Fruit fly (Drosophila melanogaster) whole organism, embryonic: ENCODE data around the gene CG7627.

Experiments
- Atf-2 ChIP-seq: fragments of 200-800 bp; sonication (Bioruptor generic); optimal IDR thresholded peaks from 2 replicates; lab custom pipeline; 2016; ENCODE audit warnings: missing biosample characterization, missing genetic modification characterization
- Atf6 ChIP-seq: fragments of 200-800 bp; sonication (Bioruptor generic); IDR thresholded peaks from 2 replicates; pipeline ENCODE4 v1.3.6; 2022; ENCODE audit warnings: missing biosample characterization, missing genetic modification characterization
- CG10209 ChIP-seq: fragments of 200-800 bp; sonication (Bioruptor generic); optimal IDR thresholded peaks from 3 replicates; lab custom pipeline; 2017; ENCODE audit warnings: missing biosample characterization, mild to moderate bottlenecking, missing genetic modification characterization, missing genetic modification reagents
- CG13894 ChIP-seq: fragments of 200-800 bp; sonication (Bioruptor generic); optimal IDR thresholded peaks from 3 replicates; lab custom pipeline; 2018; ENCODE audit warnings: missing biosample characterization, mild to moderate bottlenecking, missing genetic modification characterization, moderate library complexity
- CG14860 ChIP-seq: fragments of 200-800 bp; sonication (Bioruptor generic); IDR thresholded peaks from 3 replicates; pipeline ENCODE4 v1.3.6; 2022; ENCODE audit warnings: missing biosample characterization, missing genetic modification characterization; ENCODE audit not compliant: partially characterized antibody
- CG15514 ChIP-seq: fragments of 200-800 bp; sonication (Bioruptor generic); optimal IDR thresholded peaks from 3 replicates; lab custom pipeline; 2017; ENCODE audit warnings: missing biosample characterization, missing genetic modification characterization, mild to moderate bottlenecking, moderate library complexity, missing genetic modification reagents
- CG1602 ChIP-seq: fragments of 200-800 bp; sonication (Bioruptor generic); optimal IDR thresholded peaks from 3 replicates; lab custom pipeline; 2016; ENCODE audit warnings: missing biosample characterization, missing genetic modification characterization
- CG17186 ChIP-seq: fragments of 200-800 bp; sonication (Bioruptor generic); optimal IDR thresholded peaks from 3 replicates; lab custom pipeline; 2017; ENCODE audit warnings: missing biosample characterization, missing genetic modification reagents, missing genetic modification characterization
- CG17612 ChIP-seq: fragments of 200-800 bp; sonication (Bioruptor generic); IDR thresholded peaks from 2 replicates; pipeline ENCODE4 v1.3.6; 2022; ENCODE audit warnings: missing biosample characterization, missing genetic modification characterization
- CG17829 ChIP-seq: fragments of 200-800 bp; optimal IDR thresholded peaks from 2 replicates; lab custom pipeline; 2019; ENCODE audit warnings: missing biosample characterization, mild to moderate bottlenecking, missing genetic modification characterization, moderate library complexity
- CG18011 ChIP-seq: fragments of 200-800 bp; sonication (Bioruptor generic); optimal IDR thresholded peaks from 2 replicates; lab custom pipeline; 2017; ENCODE audit warnings: missing biosample characterization, missing genetic modification characterization, mild to moderate bottlenecking, moderate library complexity, missing genotype
- CG6272 ChIP-seq: fragments of 200-800 bp; sonication (Bioruptor generic); IDR thresholded peaks from 2 replicates; pipeline ENCODE4 v1.3.6; 2022; ENCODE audit warnings: missing biosample characterization, missing genetic modification characterization
- CG6813 ChIP-seq: fragments of 200-800 bp; sonication (Bioruptor generic); optimal IDR thresholded peaks from 2 replicates; lab custom pipeline; 2017; ENCODE audit warnings: missing biosample characterization, missing genetic modification characterization, mild to moderate bottlenecking, moderate library complexity, missing genetic modification reagents
- CG8924 ChIP-seq: fragments of 200-800 bp; optimal IDR thresholded peaks from 3 replicates; lab custom pipeline; 2019; ENCODE audit warnings: missing biosample characterization, mild to moderate bottlenecking, missing genetic modification characterization, moderate library complexity
- Chrac-16 ChIP-seq: fragments of 200-800 bp; sonication (Bioruptor generic); optimal IDR thresholded peaks from 3 replicates; lab custom pipeline; 2016; ENCODE audit warnings: missing biosample characterization, missing genetic modification characterization
- Dad ChIP-seq: fragments of 200-800 bp; sonication (Bioruptor generic); optimal IDR thresholded peaks from 3 replicates; lab custom pipeline; 2016; ENCODE audit warnings: missing biosample characterization, missing genetic modification characterization
- MBD-R2 ChIP-seq: fragments of 200-800 bp; sonication (Bioruptor generic); IDR thresholded peaks from 2 replicates; pipeline ENCODE4 v1.3.6; 2022; ENCODE audit warnings: missing biosample characterization, missing genetic modification characterization
- Med ChIP-seq: fragments of 200-800 bp; sonication (Bioruptor generic); peaks from one replicate; lab custom pipeline; 2016; ENCODE audit warnings: missing biosample characterization, missing genetic modification characterization, mild to moderate bottlenecking, inconsistent platforms, moderate library complexity
- Meics ChIP-seq: fragments of 200-800 bp; sonication (Bioruptor generic); optimal IDR thresholded peaks from 2 replicates; lab custom pipeline; 2017; ENCODE audit warnings: missing biosample characterization, mild to moderate bottlenecking, missing genetic modification characterization
- Mrtf ChIP-seq: fragments of 200-800 bp; sonication (Bioruptor generic); IDR thresholded peaks from 3 replicates; pipeline ENCODE4 v1.3.6; 2022; ENCODE audit warnings: missing biosample characterization, missing genetic modification characterization
- NFAT ChIP-seq: fragments of 200-800 bp; sonication (Bioruptor generic); IDR thresholded peaks from 2 replicates; pipeline ENCODE4 v1.3.6; 2022; ENCODE audit warnings: missing biosample characterization, missing genetic modification characterization
- NK7.1 ChIP-seq: fragments of 200-800 bp; sonication (Bioruptor generic); optimal IDR thresholded peaks from 3 replicates; lab custom pipeline; 2016; ENCODE audit warnings: missing biosample characterization, missing genetic modification characterization
- Oaz ChIP-seq: fragments of 200-800 bp; sonication (Bioruptor generic); IDR thresholded peaks from 2 replicates; pipeline ENCODE4 v1.3.6; 2022; ENCODE audit warnings: missing biosample characterization, missing genetic modification characterization
- Oli ChIP-seq: fragments of 200-800 bp; sonication (Bioruptor generic); optimal IDR thresholded peaks from 2 replicates; lab custom pipeline; 2018; ENCODE audit warnings: missing biosample characterization, mild to moderate bottlenecking, missing genetic modification characterization, moderate library complexity
- Ravus ChIP-seq: fragments of 200-800 bp; sonication (Bioruptor generic); IDR thresholded peaks from 2 replicates; pipeline ENCODE4 v1.3.6; 2022; ENCODE audit warnings: missing biosample characterization, missing genetic modification characterization
- Sry-δ ChIP-seq: fragments of 200-800 bp; sonication (Bioruptor generic); optimal IDR thresholded peaks from 2 replicates; lab custom pipeline; 2016; ENCODE audit warnings: missing biosample characterization, missing genetic modification characterization
- YL-1 ChIP-seq: fragments of 200-800 bp; sonication (Bioruptor generic); optimal IDR thresholded peaks from 3 replicates; lab custom pipeline; 2017; ENCODE audit warnings: missing biosample characterization, mild to moderate bottlenecking, missing genetic modification characterization
- ab ChIP-seq: fragments of 200-800 bp; sonication (Bioruptor generic); optimal IDR thresholded peaks from 2 replicates; lab custom pipeline; 2016; ENCODE audit warnings: missing biosample characterization, missing genetic modification characterization
- abd-A ChIP-seq: fragments of 200-800 bp; sonication (Bioruptor generic); optimal IDR thresholded peaks from 3 replicates; lab custom pipeline; 2019; ENCODE audit warnings: missing biosample characterization, mild to moderate bottlenecking, missing genetic modification characterization, moderate library complexity
- ac ChIP-seq: fragments of 200-800 bp; sonication (Bioruptor generic); optimal IDR thresholded peaks from 3 replicates; lab custom pipeline; 2017; ENCODE audit warnings: missing biosample characterization, mild to moderate bottlenecking, missing genetic modification characterization
- bsh ChIP-seq, 2 experiments: fragments of 200-800 bp; sonication (Bioruptor generic); optimal IDR thresholded peaks; 2 replicates each; lab custom pipeline; 2017 to 2018; ENCODE audit warnings: mild to moderate bottlenecking in 2 of 2, missing biosample characterization in 2 of 2, missing genetic modification characterization in 2 of 2, moderate library complexity in 1 of 2
- cad ChIP-seq: fragments of >200 bp; optimal IDR thresholded peaks from 2 replicates; lab custom pipeline; 2017; ENCODE audit warnings: missing biosample characterization, missing genetic modification characterization
- cato ChIP-seq: fragments of 200-800 bp; sonication (Bioruptor generic); optimal IDR thresholded peaks from 2 replicates; lab custom pipeline; 2016; ENCODE audit warnings: missing biosample characterization, missing genetic modification characterization, borderline replicate concordance
- fd102C ChIP-seq: fragments of 200-800 bp; sonication (Bioruptor generic); optimal IDR thresholded peaks from 2 replicates; lab custom pipeline; 2018; ENCODE audit warnings: missing biosample characterization, mild to moderate bottlenecking, missing genetic modification characterization, moderate library complexity
- gcm2 ChIP-seq: fragments of 200-800 bp; sonication (Bioruptor generic); optimal IDR thresholded peaks from 2 replicates; lab custom pipeline; 2016; ENCODE audit warnings: missing biosample characterization, missing genetic modification characterization
- gro ChIP-seq: fragments of 200-800 bp; sonication (Bioruptor generic); optimal IDR thresholded peaks from 2 replicates; lab custom pipeline; 2016; ENCODE audit warnings: missing biosample characterization, missing genetic modification characterization
- ham ChIP-seq: fragments of 200-800 bp; sonication (Bioruptor generic); IDR thresholded peaks from 2 replicates; pipeline ENCODE4 v1.3.6; 2022; ENCODE audit warnings: missing biosample characterization, missing genetic modification characterization
- jumu ChIP-seq: fragments of 200-800 bp; sonication (Bioruptor generic); optimal IDR thresholded peaks from 3 replicates; lab custom pipeline; 2016; ENCODE audit warnings: missing biosample characterization, missing genetic modification characterization
- ken ChIP-seq: fragments of 200-800 bp; sonication (Bioruptor generic); IDR thresholded peaks from 3 replicates; pipeline ENCODE4 v1.3.6; 2022; ENCODE audit warnings: missing biosample characterization, missing genetic modification characterization
- lola ChIP-seq, 3 experiments: fragments of >200 bp in 2 of 3; fragments of 200-800 bp in 1 of 3; sonication (Bioruptor generic) in 1 of 3; optimal IDR thresholded peaks; 2 replicates each; lab custom pipeline; 2017 to 2019; ENCODE audit warnings: missing biosample characterization in 3 of 3, missing genetic modification characterization in 3 of 3, mild to moderate bottlenecking in 1 of 3, moderate library complexity in 1 of 3
- luna ChIP-seq: fragments of 200-800 bp; sonication (Bioruptor generic); optimal IDR thresholded peaks from 2 replicates; lab custom pipeline; 2016; ENCODE audit warnings: missing biosample characterization, missing genetic modification characterization
- nom ChIP-seq: fragments of 200-800 bp; sonication (Bioruptor generic); optimal IDR thresholded peaks from 2 replicates; lab custom pipeline; 2017; ENCODE audit warnings: missing biosample characterization, missing genetic modification characterization, mild to moderate bottlenecking, moderate library complexity, missing genetic modification reagents
- onecut ChIP-seq: fragments of 200-800 bp; sonication (Bioruptor generic); IDR thresholded peaks from 2 replicates; pipeline ENCODE4 v1.3.6; 2022; ENCODE audit warnings: missing biosample characterization, missing genetic modification characterization
- peb ChIP-seq: fragments of 200-800 bp; sonication (Bioruptor generic); IDR thresholded peaks from 2 replicates; pipeline ENCODE4 v1.3.6; 2022; ENCODE audit warnings: missing biosample characterization, missing genetic modification characterization
- psq ChIP-seq: fragments of 200-800 bp; sonication (Bioruptor generic); optimal IDR thresholded peaks from 2 replicates; lab custom pipeline; 2017; ENCODE audit warnings: missing biosample characterization, missing genetic modification characterization
- sisA ChIP-seq: fragments of 200-800 bp; sonication (Bioruptor generic); IDR thresholded peaks from 2 replicates; pipeline ENCODE4 v1.3.6; 2022; ENCODE audit warnings: missing biosample characterization, missing genetic modification characterization
- slou ChIP-seq: fragments of 200-800 bp; sonication (Bioruptor generic); optimal IDR thresholded peaks from 3 replicates; lab custom pipeline; 2016; ENCODE audit warnings: missing biosample characterization, missing genetic modification characterization
- stwl ChIP-seq: fragments of 200-800 bp; sonication (Bioruptor generic); optimal IDR thresholded peaks from 3 replicates; lab custom pipeline; 2018; ENCODE audit warnings: missing biosample characterization, mild to moderate bottlenecking, missing genetic modification characterization, moderate library complexity
- trh ChIP-seq: fragments of 200-800 bp; sonication (Bioruptor generic); optimal IDR thresholded peaks from 2 replicates; lab custom pipeline; 2016; ENCODE audit warnings: missing biosample characterization, missing genetic modification characterization
- twi ChIP-seq: fragments of 200-800 bp; optimal IDR thresholded peaks from 2 replicates; lab custom pipeline; 2019; ENCODE audit warnings: missing biosample characterization, mild to moderate bottlenecking, missing genetic modification characterization, moderate library complexity
- zen ChIP-seq: fragments of 200-800 bp; sonication (Bioruptor generic); optimal IDR thresholded peaks from 3 replicates; lab custom pipeline; 2018; ENCODE audit warnings: missing biosample characterization, mild to moderate bottlenecking, missing genetic modification characterization, moderate library complexity

The CG7627 gene

dm6 chr2L:8311091-8311490 is 51.2 kb downstream of the CG7627 start, which contains the start of the genes CG7810 and CG7806 (continued):
- TF ChIP-seq Sry-δ = peak; percentile 76
- TF ChIP-seq CG17612 = peak; percentile 42; the same call in 1 of the 2 replicates
- TF ChIP-seq onecut (GFP tag; lab: Robert Waterston, UW) = peak; percentile 81
- peak; percentile 88 for TF ChIP-seq CG1602
- TF ChIP-seq Med = peak; percentile 98
- TF ChIP-seq twi (tag; lab: Kevin White, UChicago) = peak; percentile 74
- peak; percentile 69 for TF ChIP-seq CG17186
- TF ChIP-seq gcm2 (GFP tag; lab: Kevin White, UChicago) = peak; percentile 86
- peak; percentile 55 to 93 for TF ChIP-seq bsh (GFP tag; optimal IDR thresholded peaks at IDR 0.05; lab: Kevin White, UChicago)
- peak; percentile 84 for TF ChIP-seq CG6813 (GFP tag; lab: Kevin White, UChicago)
- peak; percentile 73 for TF ChIP-seq gro
- TF ChIP-seq stwl (tag; lab: Kevin White, UChicago) = peak; percentile 90
- peak; percentile 91 for TF ChIP-seq ken (GFP tag; lab: Robert Waterston, UW)
- TF ChIP-seq Chrac-16 (GFP tag; lab: Kevin White, UChicago) = peak; percentile 89
- peak; percentile 85 for TF ChIP-seq CG10209 (GFP tag; lab: Kevin White, UChicago)
- peak; percentile 83 for TF ChIP-seq trh
- peak; percentile 68 for TF ChIP-seq NK7.1 (GFP tag; lab: Kevin White, UChicago)
- peak; percentile 61 for TF ChIP-seq psq (GFP tag; lab: Kevin White, UChicago)
- TF ChIP-seq zen = peak; percentile 87
- TF ChIP-seq YL-1 (GFP tag; lab: Kevin White, UChicago) = peak; percentile 91
- peak; percentile 84 for TF ChIP-seq sisA
- TF ChIP-seq NFAT = peak; percentile 70; the same call in 1 of the 2 replicates
- no peak; the same call in 1 of the 2 replicates for TF ChIP-seq ham (GFP tag; lab: Robert Waterston, UW)
- TF ChIP-seq peb = peak; percentile 66
- TF ChIP-seq cad (GFP tag; lab: Kevin White, UChicago) = no peak
- TF ChIP-seq Atf6 (GFP tag; lab: Robert Waterston, UW) = peak; percentile 90
- peak; percentile 86 for TF ChIP-seq Dad
- peak; percentile 85 for TF ChIP-seq Meics (GFP tag; lab: Kevin White, UChicago)
- TF ChIP-seq MBD-R2 (GFP tag; lab: Robert Waterston, UW) = peak; percentile 97
- TF ChIP-seq fd102C = peak; percentile 8
- peak; percentile 80 for TF ChIP-seq CG13894
- TF ChIP-seq Ravus = peak; percentile 76
- TF ChIP-seq Oaz (GFP tag; lab: Robert Waterston, UW) = peak; percentile 71
- TF ChIP-seq CG18011 (GFP tag; lab: Kevin White, UChicago) = peak; percentile 78
- peak; percentile 85 for TF ChIP-seq jumu (GFP tag; lab: Kevin White, UChicago)
- peak; percentile 69 for TF ChIP-seq CG6272 (GFP tag; lab: Robert Waterston, UW)
- TF ChIP-seq CG8924 = peak; percentile 89
- peak; percentile 88 for TF ChIP-seq Oli
- peak; percentile 90 for TF ChIP-seq CG17829 (tag; lab: Kevin White, UChicago)
- peak; percentile 52 for TF ChIP-seq slou (GFP tag; lab: Kevin White, UChicago)
- peak; percentile 54 for TF ChIP-seq ab (GFP tag; lab: Kevin White, UChicago)
- peak; percentile 84 for TF ChIP-seq nom
- no peak for TF ChIP-seq CG14860 (GFP tag; lab: Robert Waterston, UW)
- TF ChIP-seq cato = peak; percentile 75
- TF ChIP-seq ac (GFP tag; lab: Kevin White, UChicago) = peak; percentile 35
- TF ChIP-seq abd-A (tag; lab: Kevin White, UChicago) = no peak
- TF ChIP-seq Atf-2 (GFP tag; lab: Kevin White, UChicago) = peak; percentile 86
- TF ChIP-seq CG15514 (GFP tag; lab: Kevin White, UChicago) = peak; percentile 86
- TF ChIP-seq luna (GFP tag; lab: Kevin White, UChicago) = peak; percentile 69
- peak; percentile 84 for TF ChIP-seq Mrtf (GFP tag; lab: Robert Waterston, UW)
- peak in 1 of 3 experiments; percentile 85 for TF ChIP-seq lola (GFP tag; optimal IDR thresholded peaks at IDR 0.05; lab: Kevin White, UChicago)
